Worm (Caenorhabditis elegans) whole organism, mixed stage, embryonic: ENCODE data around the gene H43I07.1.

ENCODE experiments used
- blmp-1 ChIP-seq: fragments of 150-350 bp; optimal IDR thresholded peaks from 2 replicates; lab custom pipeline; 2014; ENCODE audit warnings: missing biosample characterization, missing genetic modification characterization
- ceh-83 ChIP-seq: fragments of 200-800 bp; sonication (Bioruptor generic); optimal IDR thresholded peaks from 2 replicates; lab custom pipeline; 2018; ENCODE audit warnings: mild to moderate bottlenecking, missing genetic modification characterization, missing compliant biosample characterization
- cnd-1 ChIP-seq: fragments of 200-800 bp; sonication (Bioruptor generic); optimal IDR thresholded peaks from 2 replicates; lab custom pipeline; 2018; ENCODE audit warnings: mild to moderate bottlenecking, missing genetic modification characterization, missing compliant biosample characterization
- drap-1 ChIP-seq: fragments of 200-800 bp; sonication (Bioruptor generic); optimal IDR thresholded peaks from 3 replicates; lab custom pipeline; 2018; ENCODE audit warnings: mild to moderate bottlenecking, missing genetic modification characterization, missing compliant biosample characterization
- elt-3 ChIP-seq: fragments of 150-350 bp; optimal IDR thresholded peaks from 2 replicates; lab custom pipeline; 2014; ENCODE audit warnings: missing biosample characterization, missing genetic modification characterization
- nhr-12 ChIP-seq: fragments of 150-350 bp; optimal IDR thresholded peaks from 2 replicates; lab custom pipeline; 2014; ENCODE audit warnings: missing biosample characterization, missing genetic modification characterization
- pha-4 ChIP-seq: fragments of 150-350 bp; optimal IDR thresholded peaks from 2 replicates; lab custom pipeline; 2018; ENCODE audit warnings: missing biosample characterization, missing genetic modification reagents, missing genetic modification characterization
- ztf-11 ChIP-seq: fragments of 150-350 bp; optimal IDR thresholded peaks from 2 replicates; lab custom pipeline; 2014; ENCODE audit warnings: missing biosample characterization, missing genetic modification characterization

DNA sequence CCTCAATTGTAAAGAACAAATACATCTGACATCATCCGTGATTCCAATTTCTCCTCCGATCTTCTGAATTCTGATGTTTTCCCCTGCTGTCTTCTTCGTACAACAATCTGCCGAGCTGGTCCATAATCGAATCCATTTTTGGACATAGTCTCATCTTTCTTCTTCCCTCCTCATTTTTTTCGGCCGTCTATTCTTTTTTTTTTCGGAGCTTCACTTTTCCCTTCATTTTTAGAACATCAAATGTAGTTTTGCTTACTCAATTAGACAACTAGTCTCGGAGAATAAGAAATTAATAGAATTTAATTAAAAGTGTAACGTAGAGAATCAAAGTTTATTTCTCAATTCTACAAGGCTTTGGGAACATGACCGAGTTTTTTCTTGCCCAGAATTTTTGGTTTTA is 7.0 kb downstream of the H43I07.1 start:
- no peak for TF ChIP-seq pha-4
- no peak for TF ChIP-seq drap-1 (GFP tag; lab: Kevin White, UChicago)
- TF ChIP-seq ceh-83 (GFP tag; lab: Kevin White, UChicago) = no peak
- no peak for TF ChIP-seq ztf-11 (tag; lab: Kevin White, UChicago)
- TF ChIP-seq cnd-1 = no peak
- TF ChIP-seq elt-3 (tag; lab: Kevin White, UChicago) = no peak
- TF ChIP-seq nhr-12 (tag; lab: Kevin White, UChicago) = no peak
- no peak for TF ChIP-seq blmp-1 (tag; lab: Kevin White, UChicago)
